Worm (Caenorhabditis elegans) whole organism, L3 larva: ENCODE data around the gene C30F2.4.

ENCODE experiments used
- snpc-4 ChIP-seq: fragments of 150-350 bp; optimal IDR thresholded peaks from 2 replicates; lab custom pipeline; 2014; ENCODE audit warnings: missing biosample characterization, missing genetic modification characterization
- unc-62 ChIP-seq: fragments of 150-350 bp; sonication (generic microtip); optimal IDR thresholded peaks from 4 replicates; lab custom pipeline; 2014; ENCODE audit warnings: missing biosample characterization, missing genetic modification reagents, missing genetic modification characterization
- zag-1 ChIP-seq: fragments of 150-350 bp; optimal IDR thresholded peaks from 2 replicates; lab custom pipeline; 2014; ENCODE audit warnings: missing biosample characterization, missing genetic modification characterization
- ztf-11 ChIP-seq: fragments of 150-350 bp; optimal IDR thresholded peaks from 2 replicates; lab custom pipeline; 2014; ENCODE audit warnings: missing biosample characterization, missing genetic modification characterization

DNA sequence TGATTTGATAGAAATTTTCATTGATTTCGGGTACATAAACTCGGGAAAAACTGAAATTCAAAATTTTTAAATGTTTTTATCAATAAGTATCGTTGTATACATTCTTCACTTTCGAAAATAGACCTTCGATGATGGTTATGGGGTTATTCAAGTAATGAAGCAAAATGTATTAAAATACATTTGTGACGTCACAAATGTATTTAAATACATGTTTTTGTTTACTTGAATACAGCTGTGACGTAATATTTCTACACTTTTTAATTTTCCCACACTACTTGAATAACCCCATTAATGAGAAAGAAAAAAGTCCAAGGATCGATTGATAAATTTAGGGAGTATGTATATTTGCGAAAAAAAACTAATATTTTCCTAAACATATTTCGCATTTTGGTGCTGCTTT, 8.4 kb downstream of the C30F2.4 start:
- TF ChIP-seq unc-62 (GFP tag; lab: Kevin White, UChicago) = no peak
- TF ChIP-seq zag-1 (tag; lab: Kevin White, UChicago) = no peak
- no peak for TF ChIP-seq snpc-4 (tag; lab: Kevin White, UChicago)
- no peak for TF ChIP-seq ztf-11 (tag; lab: Kevin White, UChicago)
